In the genomic region with DNA sequence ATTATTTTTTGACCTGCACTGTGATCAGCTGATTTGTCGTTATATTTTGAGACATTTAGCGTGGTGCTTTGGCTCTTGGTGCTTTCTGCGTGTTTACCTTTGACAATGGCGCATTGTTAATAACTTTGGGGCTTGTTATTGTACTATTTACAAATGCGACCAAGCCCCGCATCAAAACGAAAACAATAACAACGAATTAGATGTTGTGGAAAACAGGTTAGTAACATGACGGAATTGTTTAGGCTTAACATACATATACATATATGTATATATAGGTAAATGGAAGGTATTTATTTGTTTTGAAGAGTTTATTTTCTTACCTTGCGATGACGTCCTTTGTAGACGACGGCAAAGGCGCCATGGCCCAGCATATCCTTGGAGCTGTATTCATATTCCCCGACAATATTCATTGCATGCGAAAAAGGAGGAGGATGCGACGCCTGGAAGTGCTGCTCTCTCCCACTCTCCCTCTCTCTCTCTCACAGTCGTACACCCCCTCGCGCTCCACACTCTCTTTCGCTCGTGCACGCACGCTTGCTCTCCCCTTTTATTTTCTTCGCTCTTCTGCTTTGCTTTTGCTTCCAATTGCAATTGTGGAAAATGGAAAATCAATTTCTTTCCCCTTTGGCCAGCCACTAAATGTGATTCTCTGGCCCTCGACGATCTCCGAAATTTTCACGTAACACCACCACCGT, we compare ENCODE assay signal across 1 fruit fly cellular context.
TF ChIP-seq lines count a peak whose summit lies in the region.

No protein-coding gene starts in this region.

TF ChIP-seq in whole organism, embryonic, 481 proteins besides CTCF, POLR2A, EP300 and RAD21 (continued from another document):
- TF ChIP-seq fd64A (GFP tag; optimal IDR thresholded peaks at IDR 0.05; lab: Kevin White, UChicago) (peak; percentile 20), fd102C (GFP tag; optimal IDR thresholded peaks at IDR 0.05; lab: Kevin White, UChicago) (no peak), CG9932 (GFP tag; IDR thresholded peaks at IDR 0.05; lab: Robert Waterston, UW) (no peak), nerfin-2 (GFP tag; IDR thresholded peaks at IDR 0.05; lab: Robert Waterston, UW; ENCODE audit: partially characterized antibody) (no peak), CG8359 (GFP tag; optimal IDR thresholded peaks at IDR 0.05; lab: Kevin White, UChicago; ENCODE audit: borderline replicate concordance) (no peak), Dad (GFP tag; optimal IDR thresholded peaks at IDR 0.05; lab: Kevin White, UChicago) (no peak), tio (GFP tag; optimal IDR thresholded peaks at IDR 0.05; lab: Kevin White, UChicago) (no peak), dm (GFP tag; optimal IDR thresholded peaks at IDR 0.05; lab: Kevin White, UChicago) (no peak), Deaf1 (tag; optimal IDR thresholded peaks at IDR 0.05; lab: Kevin White, UChicago) (no peak), CG30431 (GFP tag; optimal IDR thresholded peaks at IDR 0.05; lab: Kevin White, UChicago) (no peak), CG14860 (GFP tag; IDR thresholded peaks at IDR 0.05; lab: Robert Waterston, UW; ENCODE audit: partially characterized antibody) (no peak), CG15269 (tag; optimal IDR thresholded peaks at IDR 0.05; lab: Kevin White, UChicago) (no peak), ranshi (GFP tag; IDR thresholded peaks at IDR 0.05; lab: Robert Waterston, UW) (no peak), Oli (tag; optimal IDR thresholded peaks at IDR 0.05; lab: Kevin White, UChicago) (no peak), CG7928 (GFP tag; optimal IDR thresholded peaks at IDR 0.05; lab: Kevin White, UChicago) (no peak), unpg (GFP tag; optimal IDR thresholded peaks at IDR 0.05; lab: Kevin White, UChicago) (no peak), jigr1 (GFP tag; IDR thresholded peaks at IDR 0.05; lab: Robert Waterston, UW) (no peak), CG17802 (tag; optimal IDR thresholded peaks at IDR 0.05; lab: Kevin White, UChicago) (no peak), slp2 (GFP tag; optimal IDR thresholded peaks at IDR 0.05; lab: Kevin White, UChicago) (no peak), Scr (GFP tag; IDR thresholded peaks at IDR 0.05; lab: Robert Waterston, UW; ENCODE audit: partially characterized antibody) (no peak), Ravus (GFP tag; IDR thresholded peaks at IDR 0.05; lab: Robert Waterston, UW) (no peak), CG15514 (GFP tag; optimal IDR thresholded peaks at IDR 0.05; lab: Kevin White, UChicago) (peak; percentile 31), tna (GFP tag; IDR thresholded peaks at IDR 0.05; lab: Robert Waterston, UW; ENCODE audit: partially characterized antibody) (no peak), Camta (GFP tag; optimal IDR thresholded peaks at IDR 0.05; lab: Kevin White, UChicago) (no peak), ato (GFP tag; IDR thresholded peaks at IDR 0.05; lab: Robert Waterston, UW; ENCODE audit: partially characterized antibody) (no peak), vnd (GFP tag; IDR thresholded peaks at IDR 0.05; lab: Robert Waterston, UW; ENCODE audit: partially characterized antibody) (no peak), CG13287 (GFP tag; IDR thresholded peaks at IDR 0.05; lab: Robert Waterston, UW; ENCODE audit: partially characterized antibody) (no peak), grau (tag; optimal IDR thresholded peaks at IDR 0.05; lab: Kevin White, UChicago) (peak; percentile 17), mld (GFP tag; IDR thresholded peaks at IDR 0.05; lab: Robert Waterston, UW; ENCODE audit: partially characterized antibody) (no peak), CG2116 (GFP tag; optimal IDR thresholded peaks at IDR 0.05; lab: Kevin White, UChicago) (no peak), CG9876 (GFP tag; optimal IDR thresholded peaks at IDR 0.05; lab: Kevin White, UChicago) (no peak), Opbp (GFP tag; IDR thresholded peaks at IDR 0.05; lab: Robert Waterston, UW; ENCODE audit: partially characterized antibody) (no peak), CG4730 (GFP tag; IDR thresholded peaks at IDR 0.05; lab: Robert Waterston, UW) (no peak), tx (GFP tag; optimal IDR thresholded peaks at IDR 0.05; lab: Kevin White, UChicago) (no peak), Bgb (GFP tag; IDR thresholded peaks at IDR 0.05; lab: Robert Waterston, UW; ENCODE audit: partially characterized antibody) (no peak), CG6689 (GFP tag; IDR thresholded peaks at IDR 0.05; lab: Robert Waterston, UW) (no peak), CrebB (tag; optimal IDR thresholded peaks at IDR 0.05; lab: Kevin White, UChicago) (peak; percentile 29), Hmx (GFP tag; optimal IDR thresholded peaks at IDR 0.05; lab: Kevin White, UChicago) (no peak), CG7839 (tag; optimal IDR thresholded peaks at IDR 0.05; lab: Kevin White, UChicago) (no peak), prd (optimal IDR thresholded peaks at IDR 0.05; lab: Kevin White, UChicago) (no peak), prd (GFP tag; IDR thresholded peaks at IDR 0.05; lab: Robert Waterston, UW) (no peak), salm (tag; optimal IDR thresholded peaks at IDR 0.05; lab: Kevin White, UChicago) (no peak), zf30C (GFP tag; optimal IDR thresholded peaks at IDR 0.05; lab: Kevin White, UChicago) (no peak), CoRest (tag; optimal IDR thresholded peaks at IDR 0.05; lab: Kevin White, UChicago) (no peak), CG10209 (GFP tag; optimal IDR thresholded peaks at IDR 0.05; lab: Kevin White, UChicago) (no peak), cato (GFP tag; optimal IDR thresholded peaks at IDR 0.05; lab: Kevin White, UChicago; ENCODE audit: borderline replicate concordance) (no peak), Myb (GFP tag; optimal IDR thresholded peaks at IDR 0.05; lab: Kevin White, UChicago) (no peak), CG3065 (GFP tag; optimal IDR thresholded peaks at IDR 0.05; lab: Kevin White, UChicago) (no peak), CG16863 (GFP tag; optimal IDR thresholded peaks at IDR 0.05; lab: Kevin White, UChicago) (no peak), vvl (GFP tag; IDR thresholded peaks at IDR 0.05; lab: Robert Waterston, UW) (peak; percentile 25; the same call in 1 of the 2 replicates), CG2120 (GFP tag; optimal IDR thresholded peaks at IDR 0.05; lab: Kevin White, UChicago) (no peak), Lhr (GFP tag; optimal IDR thresholded peaks at IDR 0.05; lab: Kevin White, UChicago) (no peak), CHES-1-like (GFP tag; optimal IDR thresholded peaks at IDR 0.05; lab: Kevin White, UChicago) (no peak), Dp (GFP tag; optimal IDR thresholded peaks at IDR 0.05; lab: Kevin White, UChicago) (no peak), CG7556 (GFP tag; optimal IDR thresholded peaks at IDR 0.05; lab: Kevin White, UChicago) (no peak), CG9727 (GFP tag; optimal IDR thresholded peaks at IDR 0.05; lab: Kevin White, UChicago) (peak; percentile 45), CG12104 (GFP tag; optimal IDR thresholded peaks at IDR 0.05; lab: Kevin White, UChicago) (no peak), fd96Cb (tag; optimal IDR thresholded peaks at IDR 0.05; lab: Kevin White, UChicago) (no peak), CG18476 (GFP tag; optimal IDR thresholded peaks at IDR 0.05; lab: Kevin White, UChicago) (no peak), Dll (GFP tag; IDR thresholded peaks at IDR 0.05; lab: Robert Waterston, UW; ENCODE audit: partially characterized antibody) (peak; percentile 53; the same call in 1 of the 4 replicates), crol (GFP tag; IDR thresholded peaks at IDR 0.05; lab: Robert Waterston, UW) (peak; percentile 96), PHDP (tag; optimal IDR thresholded peaks at IDR 0.05; lab: Kevin White, UChicago) (no peak), Dek (tag; optimal IDR thresholded peaks at IDR 0.05; lab: Kevin White, UChicago) (no peak), Chrac-16 (GFP tag; optimal IDR thresholded peaks at IDR 0.05; lab: Kevin White, UChicago) (no peak), gce (GFP tag; IDR thresholded peaks at IDR 0.05; lab: Robert Waterston, UW) (no peak), CG18619 (GFP tag; optimal IDR thresholded peaks at IDR 0.05; lab: Kevin White, UChicago) (peak; percentile 25), CG1647 (GFP tag; optimal IDR thresholded peaks at IDR 0.05; lab: Kevin White, UChicago) (no peak), CG11696 (GFP tag; IDR thresholded peaks at IDR 0.05; lab: Robert Waterston, UW) (no peak; the same call in 1 of the 2 replicates), CG8290 (GFP tag; optimal IDR thresholded peaks at IDR 0.05; lab: Kevin White, UChicago) (no peak), CG8290 (tag; optimal IDR thresholded peaks at IDR 0.05; lab: Kevin White, UChicago) (peak in 1 of 2 experiments; percentile 42), org-1 (GFP tag; optimal IDR thresholded peaks at IDR 0.05; lab: Kevin White, UChicago) (no peak), CG1024 (GFP tag; IDR thresholded peaks at IDR 0.05; lab: Robert Waterston, UW) (no peak), nom (GFP tag; optimal IDR thresholded peaks at IDR 0.05; lab: Kevin White, UChicago) (peak; percentile 52), CG6765 (GFP tag; optimal IDR thresholded peaks at IDR 0.05; lab: Kevin White, UChicago) (peak; percentile 20), CG15601 (tag; optimal IDR thresholded peaks at IDR 0.05; lab: Kevin White, UChicago) (no peak), Ada2b (GFP tag; IDR thresholded peaks at IDR 0.05; lab: Robert Waterston, UW) (no peak), tup (GFP tag; optimal IDR thresholded peaks at IDR 0.05; lab: Kevin White, UChicago) (no peak), B-H2 (GFP tag; optimal IDR thresholded peaks at IDR 0.05; lab: Kevin White, UChicago) (no peak), CG5245 (GFP tag; optimal IDR thresholded peaks at IDR 0.05; lab: Kevin White, UChicago) (no peak), GATAe (GFP tag; conservative IDR thresholded peaks at IDR 0.05; lab: Robert Waterston, UW) (no peak), Hand (GFP tag; optimal IDR thresholded peaks at IDR 0.05; lab: Kevin White, UChicago) (no peak), gro (GFP tag; optimal IDR thresholded peaks at IDR 0.05; lab: Kevin White, UChicago) (no peak), CG17361 (GFP tag; IDR thresholded peaks at IDR 0.05; lab: Robert Waterston, UW) (0 out of 3 replicates have a peak, but pooled peaks have one; percentile 47), sim (GFP tag; IDR thresholded peaks at IDR 0.05; lab: Robert Waterston, UW) (no peak), pan (optimal IDR thresholded peaks at IDR 0.05; lab: Kevin White, UChicago) (no peak), pan (GFP tag; optimal IDR thresholded peaks at IDR 0.05 in 1 of 2, IDR thresholded peaks at IDR 0.05 in 1 of 2) (no peak), yki (optimal IDR thresholded peaks at IDR 0.05; lab: Kevin White, UChicago) (peak; percentile 90), Mrtf (GFP tag; IDR thresholded peaks at IDR 0.05; lab: Robert Waterston, UW) (no peak), CG14014 (GFP tag; IDR thresholded peaks at IDR 0.05; lab: Robert Waterston, UW) (no peak), C15 (GFP tag; IDR thresholded peaks at IDR 0.05; lab: Robert Waterston, UW) (no peak), Spps (tag; optimal IDR thresholded peaks at IDR 0.05; lab: Kevin White, UChicago) (no peak), Dfd (GFP tag; optimal IDR thresholded peaks at IDR 0.05; lab: Kevin White, UChicago) (no peak), emc (GFP tag; optimal IDR thresholded peaks at IDR 0.05; lab: Kevin White, UChicago) (no peak), pnt (GFP tag; optimal IDR thresholded peaks at IDR 0.05; lab: Kevin White, UChicago) (no peak), CG9817 (tag; optimal IDR thresholded peaks at IDR 0.05; lab: Kevin White, UChicago) (no peak), Atf6 (GFP tag; IDR thresholded peaks at IDR 0.05; lab: Robert Waterston, UW) (no peak), CG32767 (GFP tag; IDR thresholded peaks at IDR 0.05; lab: Robert Waterston, UW) (no peak), CG11504 (tag; optimal IDR thresholded peaks at IDR 0.05; lab: Kevin White, UChicago) (no peak), CG31224 (GFP tag; IDR thresholded peaks at IDR 0.05; lab: Robert Waterston, UW) (no peak), CG12236 (GFP tag; optimal IDR thresholded peaks at IDR 0.05; lab: Kevin White, UChicago) (no peak), nerfin-1 (tag; optimal IDR thresholded peaks at IDR 0.05; lab: Kevin White, UChicago) (no peak), lbe (GFP tag; optimal IDR thresholded peaks at IDR 0.05; lab: Kevin White, UChicago) (no peak), ATbp (GFP tag; optimal IDR thresholded peaks at IDR 0.05; lab: Kevin White, UChicago) (peak; percentile 38), Ets65A (GFP tag; lab: Kevin White, UChicago) (no peak), Med (GFP tag; lab: Kevin White, UChicago) (no peak), ham (GFP tag; IDR thresholded peaks at IDR 0.05; lab: Robert Waterston, UW) (no peak), CG6272 (GFP tag; IDR thresholded peaks at IDR 0.05; lab: Robert Waterston, UW) (no peak), CG11560 (tag; IDR thresholded peaks at IDR 0.05; lab: Robert Waterston, UW) (no peak), HLH54F (GFP tag; optimal IDR thresholded peaks at IDR 0.05; lab: Kevin White, UChicago) (no peak), CG11398 (GFP tag; optimal IDR thresholded peaks at IDR 0.05; lab: Kevin White, UChicago) (no peak), Hmr (GFP tag; optimal IDR thresholded peaks at IDR 0.05; lab: Kevin White, UChicago) (no peak), cg (GFP tag; optimal IDR thresholded peaks at IDR 0.05; lab: Kevin White, UChicago) (no peak), en (GFP tag; optimal IDR thresholded peaks at IDR 0.05; lab: Kevin White, UChicago) (no peak), her (GFP tag; optimal IDR thresholded peaks at IDR 0.05; lab: Kevin White, UChicago) (no peak), bsh (GFP tag; optimal IDR thresholded peaks at IDR 0.05; lab: Kevin White, UChicago) (no peak), CG1602 (GFP tag; optimal IDR thresholded peaks at IDR 0.05; lab: Kevin White, UChicago) (no peak), CG42726 (GFP tag; IDR thresholded peaks at IDR 0.05; lab: Robert Waterston, UW; ENCODE audit: partially characterized antibody) (no peak), sr (GFP tag; IDR thresholded peaks at IDR 0.05; lab: Robert Waterston, UW) (no peak)
